Fruit fly (Drosophila melanogaster): ENCODE data around the gene CG32262.

CG32262 gene

dm6 chr3L:3806330-3806729, 3.7 kb downstream of the CG32262 start, which contains the start of the genes CG32264, ntc and IntS10 (continued):
- TF ChIP-seq CG10631 (GFP tag; optimal IDR thresholded peaks at IDR 0.05) (peak; percentile 73), Eip75B (GFP tag; optimal IDR thresholded peaks at IDR 0.05) (no peak), Met (GFP tag; optimal IDR thresholded peaks at IDR 0.05) (no peak), CG32006 (GFP tag; optimal IDR thresholded peaks at IDR 0.05) (no peak), fd85E (GFP tag; optimal IDR thresholded peaks at IDR 0.05) (no peak), ss (GFP tag; optimal IDR thresholded peaks at IDR 0.05) (no peak), Hr39 (GFP tag; optimal IDR thresholded peaks at IDR 0.05) (peak; percentile 72), Blimp-1 (GFP tag; optimal IDR thresholded peaks at IDR 0.05) (no peak), dac (GFP tag; optimal IDR thresholded peaks at IDR 0.05) (peak; percentile 9), topi (GFP tag; optimal IDR thresholded peaks at IDR 0.05) (peak; percentile 60), CG4318 (GFP tag; optimal IDR thresholded peaks at IDR 0.05) (no peak), acj6 (GFP tag; optimal IDR thresholded peaks at IDR 0.05) (peak; percentile 69), CG8319 (GFP tag; optimal IDR thresholded peaks at IDR 0.05) (peak; percentile 49), CG15336 (GFP tag; IDR thresholded peaks at IDR 0.05) (no peak), Lpt (GFP tag; optimal IDR thresholded peaks at IDR 0.05) (peak; percentile 30), CG16779 (tag; optimal IDR thresholded peaks at IDR 0.05) (no peak), CG8119 (GFP tag; IDR thresholded peaks at IDR 0.05) (no peak), CG3919 (GFP tag; optimal IDR thresholded peaks at IDR 0.05) (no peak), CG3032 (tag; optimal IDR thresholded peaks at IDR 0.05) (peak; percentile 52), Sox14 (GFP tag; optimal IDR thresholded peaks at IDR 0.05) (peak; percentile 82), CG6854 (GFP tag; optimal IDR thresholded peaks at IDR 0.05) (no peak), CG11902 (GFP tag; optimal IDR thresholded peaks at IDR 0.05) (peak; percentile 18), Smox (GFP tag; optimal IDR thresholded peaks at IDR 0.05) (no peak), fkh (GFP tag; optimal IDR thresholded peaks at IDR 0.05) (peak; percentile 89), CG7368 (GFP tag; optimal IDR thresholded peaks at IDR 0.05) (peak; percentile 16), Sox102F (GFP tag; optimal IDR thresholded peaks at IDR 0.05) (no peak), Sox15 (GFP tag; optimal IDR thresholded peaks at IDR 0.05) (peak; percentile 35), Hr38 (GFP tag; optimal IDR thresholded peaks at IDR 0.05) (no peak), salr (GFP tag; optimal IDR thresholded peaks at IDR 0.05) (no peak), Hr4 (GFP tag; optimal IDR thresholded peaks at IDR 0.05) (peak; percentile 75), net (GFP tag; optimal IDR thresholded peaks at IDR 0.05) (no peak), CG6276 (GFP tag; optimal IDR thresholded peaks at IDR 0.05) (no peak), OdsH (GFP tag; optimal IDR thresholded peaks at IDR 0.05) (no peak), achi (GFP tag; optimal IDR thresholded peaks at IDR 0.05) (no peak), pdm3 (GFP tag; optimal IDR thresholded peaks at IDR 0.05) (no peak)

- peak; percentile 95 for TF ChIP-seq Eip78C (GFP tag)
- TF ChIP-seq CG6854 (GFP tag; optimal IDR thresholded peaks at IDR 0.05): no peak
- peak; percentile 76 for TF ChIP-seq acj6 (GFP tag; optimal IDR thresholded peaks at IDR 0.05)
- peak; percentile 78 for TF ChIP-seq Hr4 (GFP tag; optimal IDR thresholded peaks at IDR 0.05)
- peak; percentile 78 for TF ChIP-seq CG6792 (GFP tag; optimal IDR thresholded peaks at IDR 0.05)
- no peak for TF ChIP-seq Smox (GFP tag; optimal IDR thresholded peaks at IDR 0.05)
- peak; percentile 87 for TF ChIP-seq CG31627 (GFP tag; optimal IDR thresholded peaks at IDR 0.05)
- no peak for TF ChIP-seq fd85E (GFP tag; optimal IDR thresholded peaks at IDR 0.05)
- TF ChIP-seq CG34406 (GFP tag; optimal IDR thresholded peaks at IDR 0.05): peak; percentile 66
- peak; percentile 77 for TF ChIP-seq CG15336 (GFP tag; IDR thresholded peaks at IDR 0.05)
- TF ChIP-seq Ets96B (tag; optimal IDR thresholded peaks at IDR 0.05): peak; percentile 43
- TF ChIP-seq Sox15 (GFP tag; optimal IDR thresholded peaks at IDR 0.05): peak; percentile 67
- no peak for TF ChIP-seq CG6276 (GFP tag; optimal IDR thresholded peaks at IDR 0.05)
- peak; percentile 78 for TF ChIP-seq OdsH (GFP tag; optimal IDR thresholded peaks at IDR 0.05)
- no peak for TF ChIP-seq svp (GFP tag)
- peak; percentile 54 for TF ChIP-seq CG11294 (GFP tag; IDR thresholded peaks at IDR 0.05)
- no peak for TF ChIP-seq Blimp-1 (GFP tag; optimal IDR thresholded peaks at IDR 0.05)
- peak; percentile 78 for TF ChIP-seq Sox14 (GFP tag; optimal IDR thresholded peaks at IDR 0.05)
- peak; percentile 16 for TF ChIP-seq CG11902 (GFP tag; optimal IDR thresholded peaks at IDR 0.05)
- TF ChIP-seq CG11762 (GFP tag; optimal IDR thresholded peaks at IDR 0.05; ENCODE audit: insufficient read depth): no peak
- peak; percentile 67 for TF ChIP-seq CG3032 (tag; optimal IDR thresholded peaks at IDR 0.05)
- TF ChIP-seq Sox102F (GFP tag; optimal IDR thresholded peaks at IDR 0.05): peak; percentile 85
- TF ChIP-seq CG3919 (GFP tag; optimal IDR thresholded peaks at IDR 0.05): peak; percentile 56
- TF ChIP-seq CG6163 (GFP tag; IDR thresholded peaks at IDR 0.05): peak; percentile 81
- TF ChIP-seq pdm3 (GFP tag; optimal IDR thresholded peaks at IDR 0.05): peak; percentile 82
- TF ChIP-seq Met (GFP tag; optimal IDR thresholded peaks at IDR 0.05): peak; percentile 87
- no peak for TF ChIP-seq CG16779 (tag; optimal IDR thresholded peaks at IDR 0.05)
- no peak for TF ChIP-seq vri (GFP tag; optimal IDR thresholded peaks at IDR 0.05)
- TF ChIP-seq CG4318 (GFP tag; optimal IDR thresholded peaks at IDR 0.05): peak; percentile 68
- TF ChIP-seq Lpt (GFP tag; optimal IDR thresholded peaks at IDR 0.05): peak; percentile 49
- TF ChIP-seq Ets21C (GFP tag; optimal IDR thresholded peaks at IDR 0.05): peak; percentile 71
- peak; percentile 78 for TF ChIP-seq lz (GFP tag; optimal IDR thresholded peaks at IDR 0.05)
- peak; percentile 64 for TF ChIP-seq Gug (GFP tag; IDR thresholded peaks at IDR 0.05)
- TF ChIP-seq CG10669 (GFP tag; optimal IDR thresholded peaks at IDR 0.05): peak; percentile 57
- TF ChIP-seq Hr38 (GFP tag; optimal IDR thresholded peaks at IDR 0.05): peak; percentile 8
Observed at dm6 chr3L:3802677-3803076, 7.3 kb downstream of the CG32262 start.

All from whole organism, prepupa.